Worm (Caenorhabditis elegans) whole organism, L2 larva: ENCODE measurements around the gene K02C4.2.

Source experiments
- C34F6.9 ChIP-seq: fragments of 150-350 bp; optimal IDR thresholded peaks from 2 replicates; lab custom pipeline; 2014; ENCODE audit warnings: missing biosample characterization, missing genetic modification characterization
- Y55F3AM.14 ChIP-seq: fragments of 200-800 bp; sonication (Bioruptor generic); optimal IDR thresholded peaks from 2 replicates; lab custom pipeline; 2018; ENCODE audit warnings: mild to moderate bottlenecking, missing genetic modification characterization, missing compliant biosample characterization
- ZK546.5 ChIP-seq: sonication (generic microtip); optimal IDR thresholded peaks from 2 replicates; lab custom pipeline; 2017; ENCODE audit warnings: missing biosample characterization, missing genetic modification characterization
- alr-1 ChIP-seq: fragments of 150-350 bp; optimal IDR thresholded peaks from 2 replicates; lab custom pipeline; 2014; ENCODE audit warnings: missing biosample characterization, missing genetic modification characterization
- aly-2 ChIP-seq: fragments of 150-350 bp; optimal IDR thresholded peaks from 2 replicates; lab custom pipeline; 2014; ENCODE audit warnings: missing biosample characterization, missing genetic modification characterization
- ama-1 ChIP-seq: fragments of 150-350 bp; optimal IDR thresholded peaks from 2 replicates; lab custom pipeline; 2018; ENCODE audit warnings: inconsistent platforms
- crh-2 ChIP-seq: sonication (generic microtip); optimal IDR thresholded peaks from 2 replicates; lab custom pipeline; 2017; ENCODE audit warnings: missing biosample characterization, missing genetic modification characterization
- dmd-4 ChIP-seq: sonication (generic microtip); optimal IDR thresholded peaks from 2 replicates; lab custom pipeline; 2017; ENCODE audit warnings: missing biosample characterization, missing genetic modification characterization
- egl-27 ChIP-seq: sonication (generic microtip); optimal IDR thresholded peaks from 3 replicates; lab custom pipeline; 2017; ENCODE audit warnings: missing biosample characterization, missing genetic modification reagents, missing genetic modification characterization
- elt-1 ChIP-seq: fragments of 150-350 bp; optimal IDR thresholded peaks from 2 replicates; lab custom pipeline; 2014; ENCODE audit warnings: missing biosample characterization, missing genetic modification characterization
- elt-3 ChIP-seq: sonication (generic microtip); optimal IDR thresholded peaks from 2 replicates; lab custom pipeline; 2017; ENCODE audit warnings: missing biosample characterization, missing genetic modification characterization
- fos-1 ChIP-seq: fragments of 150-350 bp; optimal IDR thresholded peaks from 2 replicates; lab custom pipeline; 2014; ENCODE audit warnings: missing biosample characterization, missing genetic modification characterization
- gmeb-1 ChIP-seq: fragments of 150-350 bp; optimal IDR thresholded peaks from 2 replicates; lab custom pipeline; 2014; ENCODE audit warnings: missing biosample characterization, missing genetic modification characterization
- lin-11 ChIP-seq: fragments of 150-350 bp; sonication (generic microtip); optimal IDR thresholded peaks from 2 replicates; lab custom pipeline; 2014; ENCODE audit warnings: missing biosample characterization, missing genetic modification characterization, inconsistent platforms, mixed read lengths
- lin-13 ChIP-seq: fragments of 150-350 bp; optimal IDR thresholded peaks from 2 replicates; lab custom pipeline; 2014; ENCODE audit warnings: missing biosample characterization, missing genetic modification reagents, missing genetic modification characterization
- lin-39 ChIP-seq: fragments of 150-350 bp; optimal IDR thresholded peaks from 2 replicates; lab custom pipeline; 2014; ENCODE audit warnings: missing biosample characterization, missing genetic modification reagents, missing genetic modification characterization
- mbf-1 ChIP-seq: sonication (generic microtip); optimal IDR thresholded peaks from 2 replicates; lab custom pipeline; 2017; ENCODE audit warnings: missing biosample characterization, missing genetic modification characterization
- mdl-1 ChIP-seq, 2 experiments: fragments of 150-350 bp in 1 of 2; sonication (generic microtip) in 1 of 2; optimal IDR thresholded peaks; 2 replicates each; lab custom pipeline; 2017; ENCODE audit warnings: missing biosample characterization in 2 of 2, missing genetic modification characterization in 2 of 2
- nhr-10 ChIP-seq: sonication (generic microtip); optimal IDR thresholded peaks from 2 replicates; lab custom pipeline; 2017; ENCODE audit warnings: missing biosample characterization, missing genetic modification characterization
- nhr-11 ChIP-seq: fragments of 150-350 bp; optimal IDR thresholded peaks from 2 replicates; lab custom pipeline; 2014; ENCODE audit warnings: missing biosample characterization, missing genetic modification characterization
- nhr-12 ChIP-seq: fragments of 150-350 bp; optimal IDR thresholded peaks from 2 replicates; lab custom pipeline; 2014; ENCODE audit warnings: missing biosample characterization, missing genetic modification characterization
- nhr-129 ChIP-seq: fragments of 150-350 bp; optimal IDR thresholded peaks from 2 replicates; lab custom pipeline; 2014; ENCODE audit warnings: missing biosample characterization, missing genetic modification characterization
- nhr-23 ChIP-seq: fragments of 150-350 bp; optimal IDR thresholded peaks from 2 replicates; lab custom pipeline; 2014; ENCODE audit warnings: missing biosample characterization, missing genetic modification reagents, missing genetic modification characterization
- nhr-25 ChIP-seq: fragments of 150-350 bp; sonication (generic microtip); optimal IDR thresholded peaks from 3 replicates; lab custom pipeline; 2014; ENCODE audit warnings: missing biosample characterization, missing genetic modification characterization
- nhr-6 ChIP-seq: fragments of 150-350 bp; optimal IDR thresholded peaks from 2 replicates; lab custom pipeline; 2014; ENCODE audit warnings: missing biosample characterization, missing genetic modification characterization
- nhr-77 ChIP-seq: fragments of 150-350 bp; optimal IDR thresholded peaks from 2 replicates; lab custom pipeline; 2014; ENCODE audit warnings: missing biosample characterization, missing genetic modification characterization
- peb-1 ChIP-seq: fragments of 150-350 bp; optimal IDR thresholded peaks from 2 replicates; lab custom pipeline; 2014; ENCODE audit warnings: missing biosample characterization, missing genetic modification characterization
- sma-3 ChIP-seq: sonication (generic microtip); optimal IDR thresholded peaks from 2 replicates; lab custom pipeline; 2016; ENCODE audit warnings: missing genetic modification reagents, missing genetic modification characterization, missing compliant biosample characterization
- snpc-4 ChIP-seq: fragments of 150-350 bp; optimal IDR thresholded peaks from 2 replicates; lab custom pipeline; 2014; ENCODE audit warnings: missing biosample characterization, missing genetic modification characterization
- unc-39 ChIP-seq: fragments of 150-350 bp; optimal IDR thresholded peaks from 2 replicates; lab custom pipeline; 2014; ENCODE audit warnings: missing biosample characterization, missing genetic modification characterization
- unc-62 ChIP-seq: fragments of 150-350 bp; optimal IDR thresholded peaks from 2 replicates; lab custom pipeline; 2014; ENCODE audit warnings: missing biosample characterization, missing genetic modification reagents, missing genetic modification characterization
- ztf-1 ChIP-seq: fragments of 200-800 bp; sonication (Bioruptor generic); conservative IDR thresholded peaks from 2 replicates; pipeline ENCODE4 v1.3.6; 2022; ENCODE audit warnings: missing genetic modification characterization, missing compliant biosample characterization
- ztf-11 ChIP-seq: sonication (generic microtip); optimal IDR thresholded peaks from 2 replicates; lab custom pipeline; 2017; ENCODE audit warnings: missing biosample characterization, missing genetic modification characterization
- ztf-4 ChIP-seq: fragments of 150-350 bp; optimal IDR thresholded peaks from 2 replicates; lab custom pipeline; 2014; ENCODE audit warnings: missing biosample characterization, missing genetic modification characterization

K02C4.2 gene

DNA sequence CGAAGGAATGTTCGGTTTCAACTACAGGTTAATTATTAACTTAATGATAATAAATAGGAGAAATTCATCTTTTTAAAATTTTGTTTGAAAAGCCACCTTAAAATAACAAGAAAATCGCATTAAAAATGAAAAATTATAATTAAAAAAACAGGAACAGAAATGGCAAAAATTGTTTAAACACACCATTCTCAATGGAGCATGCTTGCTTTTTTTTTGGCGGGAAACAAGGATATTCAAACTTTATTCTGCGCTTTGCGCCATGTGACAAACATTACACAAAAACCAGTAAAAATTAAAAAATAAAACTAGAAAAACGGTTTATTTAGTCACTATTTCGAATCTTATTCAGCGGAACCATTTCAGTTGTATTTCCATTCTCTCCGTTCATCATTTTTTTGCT is 46.8 kb upstream of the K02C4.2 start:
- no peak for TF ChIP-seq ztf-4 (tag; lab: Kevin White, UChicago)
- TF ChIP-seq crh-2 = no peak
- no peak for TF ChIP-seq ama-1
- TF ChIP-seq mdl-1 (tag; optimal IDR thresholded peaks at IDR 0.05; lab: Kevin White, UChicago) = no peak
- no peak for TF ChIP-seq nhr-11 (tag; lab: Kevin White, UChicago)
- TF ChIP-seq mbf-1 (tag; lab: Kevin White, UChicago) = no peak
- TF ChIP-seq alr-1 (tag; lab: Kevin White, UChicago) = no peak
- TF ChIP-seq unc-39 (tag; lab: Kevin White, UChicago) = no peak
- no peak for TF ChIP-seq sma-3
- TF ChIP-seq nhr-129 = no peak
- TF ChIP-seq lin-39 = no peak
- TF ChIP-seq unc-62 (GFP tag; lab: Kevin White, UChicago) = no peak
- no peak for TF ChIP-seq Y55F3AM.14
- no peak for TF ChIP-seq snpc-4 (tag; lab: Kevin White, UChicago)
- no peak for TF ChIP-seq ztf-11 (tag; lab: Kevin White, UChicago)
- TF ChIP-seq, all 48 proteins: peak for 0

DNA sequence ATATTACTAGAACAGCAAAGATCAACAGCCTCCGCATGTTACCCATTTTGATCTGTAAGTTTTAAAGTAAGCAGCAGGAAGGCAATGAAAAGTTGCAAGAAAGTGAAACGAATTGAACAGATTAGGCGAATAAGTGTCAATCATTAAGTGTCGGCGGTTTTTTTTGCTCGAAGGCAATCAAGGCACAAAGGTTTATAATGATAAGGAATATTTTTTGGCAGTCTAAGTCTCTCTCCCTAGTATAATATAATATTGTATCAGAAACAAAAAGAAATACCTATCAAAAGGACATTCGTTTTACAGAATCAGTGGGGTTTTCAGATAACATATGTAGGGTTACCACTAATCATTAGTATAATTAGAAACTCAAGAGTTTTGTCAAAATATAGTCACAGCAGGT is 42.9 kb upstream of the K02C4.2 start, which contains the start of gene nrf-6:
Gene nrf-6 (minus strand): TSS at position 52 of the 400 bp plus-strand sequence.
- no peak for TF ChIP-seq nhr-12 (tag; lab: Kevin White, UChicago)
- no peak for TF ChIP-seq dmd-4 (tag; lab: Kevin White, UChicago)
- TF ChIP-seq aly-2 (tag; lab: Kevin White, UChicago) = no peak
- no peak for TF ChIP-seq ama-1
- TF ChIP-seq fos-1 (tag; lab: Kevin White, UChicago) = peak; percentile 56
- TF ChIP-seq nhr-129 = no peak

DNA sequence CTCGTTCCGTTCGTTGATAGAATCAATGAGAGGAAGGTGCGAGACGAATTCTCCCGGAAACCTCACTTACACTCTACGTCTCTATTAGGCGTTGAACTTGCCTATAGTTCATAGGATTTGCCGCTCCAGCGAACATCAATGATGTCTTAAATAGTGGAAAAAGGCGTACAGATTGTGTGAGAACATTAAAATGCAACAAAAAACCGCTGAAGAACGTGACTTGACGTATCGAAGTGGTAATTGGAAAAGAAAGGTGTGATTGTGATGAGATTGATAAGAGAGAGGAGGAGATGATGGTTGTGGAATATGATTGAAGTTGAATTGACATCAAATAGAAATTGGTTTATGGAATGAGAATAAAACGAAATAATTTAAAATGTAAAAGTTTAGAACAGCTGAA is 41.6 kb upstream of the K02C4.2 start:
- TF ChIP-seq ZK546.5 (tag; lab: Kevin White, UChicago) (no peak), fos-1 (tag; lab: Kevin White, UChicago) (peak; percentile 46)
- TF ChIP-seq, all 48 proteins: peak for 1

DNA sequence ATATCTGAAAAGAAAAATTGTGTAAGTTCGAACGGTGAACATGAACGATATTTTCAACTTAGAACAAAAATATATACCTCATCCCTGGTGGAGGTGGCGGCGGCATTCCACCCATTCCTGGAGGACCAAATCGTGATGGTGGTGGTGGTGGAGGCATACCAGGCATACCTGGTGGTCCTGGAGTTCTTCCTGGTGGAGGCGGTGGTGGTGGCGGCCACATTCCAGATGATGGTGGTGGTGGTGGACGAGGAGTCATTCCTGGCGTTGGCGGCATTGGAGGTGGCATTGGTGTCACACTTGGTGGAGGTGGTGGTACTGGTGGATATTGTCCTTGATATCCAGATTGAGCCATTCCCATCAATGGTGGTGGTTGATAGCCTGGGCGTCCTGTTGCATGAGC is 40.9 kb upstream of the K02C4.2 start:
- TF ChIP-seq snpc-4 (tag; lab: Kevin White, UChicago) = no peak
- TF ChIP-seq nhr-12 (tag; lab: Kevin White, UChicago) = no peak
- no peak for TF ChIP-seq nhr-23 (tag; lab: Kevin White, UChicago)
- no peak for TF ChIP-seq lin-11
- TF ChIP-seq lin-13 (GFP tag; lab: Kevin White, UChicago) = no peak
- no peak for TF ChIP-seq nhr-25 (tag; lab: Kevin White, UChicago)
- TF ChIP-seq Y55F3AM.14 = no peak
- no peak for TF ChIP-seq dmd-4 (tag; lab: Kevin White, UChicago)
- TF ChIP-seq, all 48 proteins: peak for 0

DNA sequence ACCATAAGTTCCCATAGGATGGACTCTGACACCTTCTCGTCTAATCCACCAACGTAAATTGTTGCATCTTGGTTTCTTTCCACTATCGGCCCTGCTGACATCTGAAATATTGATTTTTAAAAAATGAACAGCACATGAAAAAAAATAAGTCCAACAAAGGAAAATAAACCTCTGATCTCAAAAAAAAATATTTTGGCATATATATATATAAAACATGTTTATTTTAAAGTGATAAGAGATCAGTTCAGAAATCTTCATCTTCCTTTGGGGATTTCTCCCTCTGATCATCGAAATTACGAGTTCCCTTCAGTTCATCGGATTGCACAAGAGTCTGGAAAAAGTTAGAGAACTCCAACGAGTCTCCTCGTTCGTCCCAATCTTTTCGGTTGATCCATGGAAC is 39.9 kb upstream of the K02C4.2 start, which contains the start of gene sap-49:
Gene sap-49 (minus strand): TSS at position 101 of the 400 bp plus-strand sequence.
- TF ChIP-seq ztf-11 (tag; lab: Kevin White, UChicago) = no peak
- TF ChIP-seq snpc-4 (tag; lab: Kevin White, UChicago) = no peak
- TF ChIP-seq ZK546.5 (tag; lab: Kevin White, UChicago) = no peak
- no peak for TF ChIP-seq nhr-6
- TF ChIP-seq nhr-12 (tag; lab: Kevin White, UChicago) = no peak
- TF ChIP-seq C34F6.9 = no peak
- no peak for TF ChIP-seq elt-1 (tag; lab: Kevin White, UChicago)
- TF ChIP-seq nhr-10 (tag; lab: Kevin White, UChicago) = no peak
- no peak for TF ChIP-seq alr-1 (tag; lab: Kevin White, UChicago)
- no peak for TF ChIP-seq peb-1 (tag; lab: Kevin White, UChicago)
- TF ChIP-seq egl-27 (tag; lab: Kevin White, UChicago) = no peak
- no peak for TF ChIP-seq lin-11
- TF ChIP-seq, all 48 proteins: peak for 0

DNA sequence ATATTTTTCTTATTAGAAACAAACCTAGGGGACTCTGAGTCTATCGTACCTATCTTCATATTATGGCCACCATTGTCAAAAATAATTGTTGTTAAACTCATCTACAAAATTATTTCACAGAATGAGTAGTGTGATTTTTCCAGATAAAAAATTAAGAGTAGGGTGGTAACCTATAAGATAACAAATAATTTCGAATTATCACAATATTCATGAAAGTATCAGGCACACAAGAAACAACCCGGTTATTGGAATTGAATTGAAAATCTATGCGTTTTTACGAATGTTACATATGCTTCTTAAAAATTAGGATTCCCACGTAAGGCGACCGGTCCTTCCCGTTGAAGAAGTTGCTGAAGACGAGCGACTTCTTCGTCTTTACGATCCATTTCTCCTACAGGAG is 38.3 kb upstream of the K02C4.2 start, which contains the start of gene arp-6:
Gene arp-6 (minus strand): TSS at position 101 of the 400 bp plus-strand sequence.
- TF ChIP-seq nhr-77 (tag; lab: Kevin White, UChicago) = no peak
- TF ChIP-seq gmeb-1 (tag; lab: Kevin White, UChicago) = no peak
- no peak for TF ChIP-seq ztf-1 (GFP tag; lab: Robert Waterston, UW)
- TF ChIP-seq dmd-4 (tag; lab: Kevin White, UChicago) = no peak
- TF ChIP-seq ama-1 = no peak
- TF ChIP-seq unc-39 (tag; lab: Kevin White, UChicago) = no peak
- TF ChIP-seq fos-1 (tag; lab: Kevin White, UChicago) = no peak
- no peak for TF ChIP-seq elt-3
- no peak for TF ChIP-seq nhr-10 (tag; lab: Kevin White, UChicago)
- no peak for TF ChIP-seq unc-62 (GFP tag; lab: Kevin White, UChicago)
